Worm (Caenorhabditis elegans): ENCODE measurements around the gene R07B7.2.

- TF ChIP-seq nhr-237 (tag; optimal IDR thresholded peaks at IDR 0.05) (no peak), nhr-11 (tag; optimal IDR thresholded peaks at IDR 0.05) (no peak), lin-39 (tag; optimal IDR thresholded peaks at IDR 0.05) (no peak), nhr-12 (tag; optimal IDR thresholded peaks at IDR 0.05) (no peak), egl-27 (tag; optimal IDR thresholded peaks at IDR 0.05) (no peak), elt-1 (tag; optimal IDR thresholded peaks at IDR 0.05) (no peak), R02D3.7 (tag; optimal IDR thresholded peaks at IDR 0.05) (no peak)
Measured at ce11 chrV:12038783-12039182, 20.8 kb downstream of the R07B7.2 start.
